Worm (Caenorhabditis elegans): ENCODE results near the gene fut-2.

DNA sequence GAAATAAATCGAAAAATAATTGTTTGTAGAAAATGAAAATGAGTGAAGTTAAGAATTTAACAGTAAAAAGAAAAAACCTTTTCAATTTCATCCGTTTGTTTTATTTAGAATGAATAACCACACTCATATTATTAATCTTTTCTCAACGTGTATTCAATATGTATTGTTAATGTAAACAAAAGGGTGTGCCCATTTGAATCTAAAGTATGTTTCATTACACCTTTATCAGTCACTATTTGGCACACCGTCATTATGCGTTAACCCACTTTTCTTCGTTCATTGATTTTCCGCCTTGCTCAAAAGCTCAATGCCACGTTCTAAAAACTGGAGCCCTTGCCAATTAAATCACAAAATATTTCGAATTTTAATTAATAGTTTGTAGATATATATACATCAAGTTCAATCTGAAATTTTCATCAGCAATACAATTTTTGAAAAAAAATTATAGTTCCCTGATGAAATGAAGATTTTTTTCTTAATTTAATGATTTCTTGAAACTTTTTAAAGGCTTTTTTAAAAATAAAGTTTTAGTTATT lies 9.8 kb downstream of the fut-2 start, which contains the start of gene K04A8.1:
- no peak for TF ChIP-seq W03F9.2 (tag; optimal IDR thresholded peaks at IDR 0.05)
- TF ChIP-seq him-1 (tag; optimal IDR thresholded peaks at IDR 0.05) = no peak
- no peak for TF ChIP-seq dao-5 (tag; optimal IDR thresholded peaks at IDR 0.05)

All from whole organism, L4/young adult.